Fruit fly (Drosophila melanogaster): ENCODE measurements around the gene Mhcl.

Gene Mhcl

dm6 chr3R:16049369-16049768 is 49.2 kb downstream of the Mhcl start, which contains the start of the genes IKKbeta and CG5013 (continued):
- TF ChIP-seq Hr38 (GFP tag; optimal IDR thresholded peaks at IDR 0.05) = no peak
- TF ChIP-seq Sox14 (GFP tag; optimal IDR thresholded peaks at IDR 0.05) = peak; percentile 36
- TF ChIP-seq CG8319 (GFP tag; optimal IDR thresholded peaks at IDR 0.05) = no peak
- TF ChIP-seq net (GFP tag; optimal IDR thresholded peaks at IDR 0.05) = no peak
- TF ChIP-seq CG11762 (GFP tag; optimal IDR thresholded peaks at IDR 0.05; ENCODE audit: insufficient read depth) = no peak
- TF ChIP-seq CG4318 (GFP tag; optimal IDR thresholded peaks at IDR 0.05) = no peak
- TF ChIP-seq CG6163 (GFP tag; IDR thresholded peaks at IDR 0.05) = no peak

- no peak for TF ChIP-seq acj6 (GFP tag; optimal IDR thresholded peaks at IDR 0.05)
- TF ChIP-seq achi (GFP tag; optimal IDR thresholded peaks at IDR 0.05) = no peak
- no peak for TF ChIP-seq CG4318 (GFP tag; optimal IDR thresholded peaks at IDR 0.05)
- no peak for TF ChIP-seq CG6808 (GFP tag; optimal IDR thresholded peaks at IDR 0.05)
- TF ChIP-seq fd59A (GFP tag; optimal IDR thresholded peaks at IDR 0.05) = no peak
- TF ChIP-seq Ets96B (tag; optimal IDR thresholded peaks at IDR 0.05) = no peak
- TF ChIP-seq Met (GFP tag; optimal IDR thresholded peaks at IDR 0.05) = no peak
- TF ChIP-seq CG34406 (GFP tag; optimal IDR thresholded peaks at IDR 0.05) = no peak
- TF ChIP-seq ss (GFP tag; optimal IDR thresholded peaks at IDR 0.05) = no peak
These were observed 52.5 kb downstream of the Mhcl start, which contains the start of gene Jhbp5 for dm6 chr3R:16046030-16046429. TSS of gene Jhbp5 (minus strand) at chr3R:16046130.

- TF ChIP-seq ss (GFP tag; optimal IDR thresholded peaks at IDR 0.05) (peak in 1 of 2 experiments; percentile 32), CG8319 (GFP tag; optimal IDR thresholded peaks at IDR 0.05) (no peak), salr (GFP tag; optimal IDR thresholded peaks at IDR 0.05) (no peak), CG15336 (GFP tag; IDR thresholded peaks at IDR 0.05) (peak; percentile 36), CG10669 (GFP tag; optimal IDR thresholded peaks at IDR 0.05) (no peak), Blimp-1 (GFP tag; optimal IDR thresholded peaks at IDR 0.05) (peak; percentile 59), fd85E (GFP tag; optimal IDR thresholded peaks at IDR 0.05) (no peak), CG10631 (GFP tag; optimal IDR thresholded peaks at IDR 0.05) (peak; percentile 39), Sox102F (GFP tag; optimal IDR thresholded peaks at IDR 0.05) (peak; percentile 11), CG7368 (GFP tag; optimal IDR thresholded peaks at IDR 0.05) (no peak), Hr38 (GFP tag; optimal IDR thresholded peaks at IDR 0.05) (no peak), Hr39 (GFP tag; optimal IDR thresholded peaks at IDR 0.05) (no peak), CG16779 (tag; optimal IDR thresholded peaks at IDR 0.05) (no peak), spab (GFP tag; optimal IDR thresholded peaks at IDR 0.05) (no peak), CG34406 (GFP tag; optimal IDR thresholded peaks at IDR 0.05) (no peak), Eip78C (GFP tag) (peak; percentile 91), Eip75B (GFP tag; optimal IDR thresholded peaks at IDR 0.05) (peak; percentile 28), lz (GFP tag; optimal IDR thresholded peaks at IDR 0.05) (peak; percentile 35), svp (GFP tag) (no peak), Ets96B (tag; optimal IDR thresholded peaks at IDR 0.05) (peak; percentile 20), CG11762 (GFP tag; optimal IDR thresholded peaks at IDR 0.05; ENCODE audit: insufficient read depth) (no peak), vri (GFP tag; optimal IDR thresholded peaks at IDR 0.05) (no peak), CG6163 (GFP tag; IDR thresholded peaks at IDR 0.05) (0 out of 3 replicates have a peak, but pooled peaks have one; percentile 12), Ets21C (GFP tag; optimal IDR thresholded peaks at IDR 0.05) (no peak), Gug (GFP tag; IDR thresholded peaks at IDR 0.05) (no peak), pdm3 (GFP tag; optimal IDR thresholded peaks at IDR 0.05) (peak; percentile 29), CG6854 (GFP tag; optimal IDR thresholded peaks at IDR 0.05) (no peak), CG3032 (tag; optimal IDR thresholded peaks at IDR 0.05) (peak; percentile 43), Smox (GFP tag; optimal IDR thresholded peaks at IDR 0.05) (no peak), CG11902 (GFP tag; optimal IDR thresholded peaks at IDR 0.05) (no peak), CG11294 (GFP tag; IDR thresholded peaks at IDR 0.05) (no peak), CG8632 (GFP tag; optimal IDR thresholded peaks at IDR 0.05) (peak; percentile 32), OdsH (GFP tag; optimal IDR thresholded peaks at IDR 0.05) (peak; percentile 15), CG3919 (GFP tag; optimal IDR thresholded peaks at IDR 0.05) (no peak), fkh (GFP tag; optimal IDR thresholded peaks at IDR 0.05) (no peak), Hr4 (GFP tag; optimal IDR thresholded peaks at IDR 0.05) (peak; percentile 54), dac (GFP tag; optimal IDR thresholded peaks at IDR 0.05) (peak; percentile 13), fd59A (GFP tag; optimal IDR thresholded peaks at IDR 0.05) (no peak), Sox14 (GFP tag; optimal IDR thresholded peaks at IDR 0.05) (peak; percentile 41), CG9139 (GFP tag; optimal IDR thresholded peaks at IDR 0.05) (no peak), CG4318 (GFP tag; optimal IDR thresholded peaks at IDR 0.05) (peak; percentile 2)
These were observed 55.5 kb downstream of the Mhcl start, which contains the start of gene Jhbp4 for dm6 chr3R:16042900-16043548. TSS of gene Jhbp4 (plus strand) at chr3R:16043498.
